Fruit fly (Drosophila melanogaster) whole organism, embryonic: Measurements from ENCODE around the gene Tcs6.

ENCODE experiments used
- C15 ChIP-seq: fragments of 200-800 bp; sonication (Bioruptor generic); IDR thresholded peaks from 3 replicates; pipeline ENCODE4 v1.3.6; 2022; ENCODE audit warnings: missing biosample characterization, missing genetic modification characterization
- CG1024 ChIP-seq: fragments of 200-800 bp; sonication (Bioruptor generic); IDR thresholded peaks from 2 replicates; pipeline ENCODE4 v1.3.6; 2022; ENCODE audit warnings: missing biosample characterization, missing genetic modification characterization
- CG10431 ChIP-seq: fragments of 200-800 bp; sonication (Bioruptor generic); optimal IDR thresholded peaks from 3 replicates; lab custom pipeline; 2018; ENCODE audit warnings: missing biosample characterization, mild to moderate bottlenecking, missing genetic modification characterization
- CG10654 ChIP-seq: fragments of 200-800 bp; sonication (Bioruptor generic); optimal IDR thresholded peaks from 2 replicates; lab custom pipeline; 2016; ENCODE audit warnings: missing biosample characterization, missing genetic modification characterization
- CG10979 ChIP-seq: fragments of 200-800 bp; sonication (Bioruptor generic); optimal IDR thresholded peaks from 2 replicates; lab custom pipeline; 2018; ENCODE audit warnings: missing biosample characterization, mild to moderate bottlenecking, missing genetic modification characterization, moderate library complexity
- CG11723 ChIP-seq: fragments of 200-800 bp; sonication (Bioruptor generic); optimal IDR thresholded peaks from 2 replicates; lab custom pipeline; 2017; ENCODE audit warnings: missing biosample characterization, mild to moderate bottlenecking, missing genetic modification characterization
- CG12219 ChIP-seq: fragments of 200-800 bp; sonication (Bioruptor generic); optimal IDR thresholded peaks from 3 replicates; lab custom pipeline; 2018; ENCODE audit warnings: missing biosample characterization, mild to moderate bottlenecking, missing genetic modification characterization
- CG12942 ChIP-seq: fragments of 200-800 bp; sonication (Bioruptor generic); optimal IDR thresholded peaks from 3 replicates; lab custom pipeline; 2016; ENCODE audit warnings: missing biosample characterization, missing genetic modification characterization
- CG1602 ChIP-seq: fragments of 200-800 bp; sonication (Bioruptor generic); optimal IDR thresholded peaks from 3 replicates; lab custom pipeline; 2016; ENCODE audit warnings: missing biosample characterization, missing genetic modification characterization
- CG17568 ChIP-seq: fragments of 200-800 bp; sonication (Bioruptor generic); optimal IDR thresholded peaks from 2 replicates; lab custom pipeline; 2018; ENCODE audit warnings: missing biosample characterization, mild to moderate bottlenecking, missing genetic modification characterization, moderate library complexity
- CG18476 ChIP-seq: fragments of 200-800 bp; sonication (Bioruptor generic); optimal IDR thresholded peaks from 2 replicates; lab custom pipeline; 2016; ENCODE audit warnings: missing biosample characterization, mild to moderate bottlenecking, missing genetic modification characterization
- CG2712 ChIP-seq: fragments of 200-800 bp; optimal IDR thresholded peaks from 3 replicates; lab custom pipeline; 2019; ENCODE audit warnings: missing biosample characterization, mild to moderate bottlenecking, missing genetic modification characterization, moderate library complexity
- CG30020 ChIP-seq: fragments of 200-800 bp; optimal IDR thresholded peaks from 2 replicates; lab custom pipeline; 2019; ENCODE audit warnings: missing biosample characterization, mild to moderate bottlenecking, missing genetic modification characterization, moderate library complexity
- CG32767 ChIP-seq: fragments of 200-800 bp; sonication (Bioruptor generic); IDR thresholded peaks from 2 replicates; pipeline ENCODE4 v1.3.6; 2022; ENCODE audit warnings: missing biosample characterization, missing genetic modification characterization
- CG34224 ChIP-seq: fragments of 200-800 bp; sonication (Bioruptor generic); IDR thresholded peaks from 3 replicates; pipeline ENCODE4 v1.3.6; 2022; ENCODE audit warnings: missing biosample characterization, missing genetic modification characterization; ENCODE audit not compliant: partially characterized antibody
- CG42726 ChIP-seq: fragments of 200-800 bp; sonication (Bioruptor generic); IDR thresholded peaks from 2 replicates; pipeline ENCODE4 v1.3.6; 2022; ENCODE audit warnings: missing biosample characterization, missing genetic modification characterization; ENCODE audit not compliant: partially characterized antibody
- CG4328 ChIP-seq: fragments of 200-800 bp; sonication (Bioruptor generic); optimal IDR thresholded peaks from 3 replicates; lab custom pipeline; 2017; ENCODE audit warnings: missing biosample characterization, missing genetic modification reagents, missing genetic modification characterization
- CG7556 ChIP-seq: fragments of 200-800 bp; sonication (Bioruptor generic); optimal IDR thresholded peaks from 2 replicates; lab custom pipeline; 2017; ENCODE audit warnings: missing biosample characterization, mild to moderate bottlenecking, missing genetic modification characterization
- CG8388 ChIP-seq: fragments of 200-800 bp; sonication (Bioruptor generic); optimal IDR thresholded peaks from 2 replicates; lab custom pipeline; 2019; ENCODE audit warnings: missing biosample characterization, mild to moderate bottlenecking, missing genetic modification characterization, moderate library complexity
- CG9215 ChIP-seq: fragments of 200-800 bp; sonication (Bioruptor generic); IDR thresholded peaks from 2 replicates; pipeline ENCODE4 v1.3.6; 2022; ENCODE audit warnings: missing biosample characterization, missing genetic modification characterization
- CoRest ChIP-seq: fragments of 200-800 bp; sonication (Bioruptor generic); optimal IDR thresholded peaks from 3 replicates; lab custom pipeline; 2018; ENCODE audit warnings: missing biosample characterization, mild to moderate bottlenecking, missing genetic modification characterization, moderate library complexity
- Dek ChIP-seq: fragments of 200-800 bp; sonication (Bioruptor generic); optimal IDR thresholded peaks from 3 replicates; lab custom pipeline; 2019; ENCODE audit warnings: missing biosample characterization, mild to moderate bottlenecking, missing genetic modification characterization, moderate library complexity
- Dll ChIP-seq: fragments of 200-800 bp; sonication (Bioruptor generic); IDR thresholded peaks from 4 replicates; pipeline ENCODE4 v1.3.6; 2022; ENCODE audit warnings: missing biosample characterization, missing genetic modification characterization; ENCODE audit not compliant: partially characterized antibody
- Drgx ChIP-seq: fragments of 200-800 bp; sonication (Bioruptor generic); IDR thresholded peaks from 2 replicates; pipeline ENCODE4 v1.3.6; 2022; ENCODE audit warnings: missing biosample characterization, missing genetic modification characterization
- Elba2 ChIP-seq: fragments of 200-800 bp; sonication (Bioruptor generic); optimal IDR thresholded peaks from 3 replicates; lab custom pipeline; 2016; ENCODE audit warnings: missing biosample characterization, missing genetic modification characterization
- Ets65A ChIP-seq: fragments of 200-800 bp; sonication (Bioruptor generic); peaks from one replicate; lab custom pipeline; 2016; ENCODE audit warnings: missing biosample characterization, missing genetic modification characterization
- Ets97D ChIP-seq: fragments of 200-800 bp; sonication (Bioruptor generic); optimal IDR thresholded peaks from 3 replicates; lab custom pipeline; 2016; ENCODE audit warnings: missing biosample characterization, missing genetic modification characterization
- Fer2 ChIP-seq: fragments of 200-800 bp; sonication (Bioruptor generic); optimal IDR thresholded peaks from 2 replicates; lab custom pipeline; 2018; ENCODE audit warnings: missing biosample characterization, mild to moderate bottlenecking, missing genetic modification characterization, moderate library complexity
- HLH4C ChIP-seq: fragments of 200-800 bp; sonication (Bioruptor generic); IDR thresholded peaks from 3 replicates; pipeline ENCODE4 v1.3.6; 2022; ENCODE audit warnings: missing biosample characterization, missing genetic modification characterization; ENCODE audit not compliant: partially characterized antibody
- Nf-YC ChIP-seq: fragments of 200-800 bp; optimal IDR thresholded peaks from 3 replicates; lab custom pipeline; 2019; ENCODE audit warnings: missing biosample characterization, mild to moderate bottlenecking, missing genetic modification characterization, moderate library complexity
- Ssrp ChIP-seq: fragments of 200-800 bp; sonication (Bioruptor generic); optimal IDR thresholded peaks from 2 replicates; lab custom pipeline; 2018; ENCODE audit warnings: missing biosample characterization, mild to moderate bottlenecking, missing genetic modification characterization, moderate library complexity
- TFAM ChIP-seq: fragments of 200-800 bp; sonication (Bioruptor generic); optimal IDR thresholded peaks from 2 replicates; lab custom pipeline; 2017; ENCODE audit warnings: missing biosample characterization, missing genetic modification characterization, inconsistent platforms
- ato ChIP-seq: fragments of 200-800 bp; sonication (Bioruptor generic); IDR thresholded peaks from 2 replicates; pipeline ENCODE4 v1.3.6; 2022; ENCODE audit warnings: missing biosample characterization, missing genetic modification characterization; ENCODE audit not compliant: partially characterized antibody
- dan ChIP-seq: fragments of 200-800 bp; sonication (Bioruptor generic); IDR thresholded peaks from 2 replicates; pipeline ENCODE4 v1.3.6; 2022; ENCODE audit warnings: missing biosample characterization, missing genetic modification characterization
- gsb-n ChIP-seq: fragments of 200-800 bp; sonication (Bioruptor generic); optimal IDR thresholded peaks from 3 replicates; lab custom pipeline; 2018; ENCODE audit warnings: missing biosample characterization, mild to moderate bottlenecking, missing genetic modification characterization
- gt ChIP-seq: fragments of 200-800 bp; sonication (Bioruptor generic); IDR thresholded peaks from 2 replicates; pipeline ENCODE4 v1.3.6; 2022; ENCODE audit warnings: missing biosample characterization, missing genetic modification characterization
- insv ChIP-seq, 2 experiments: fragments of 200-800 bp; sonication (Bioruptor generic); optimal IDR thresholded peaks; 3 replicates each; lab custom pipeline; 2016 to 2018; ENCODE audit warnings: missing biosample characterization in 2 of 2, missing genetic modification characterization in 2 of 2
- inv ChIP-seq: fragments of 200-800 bp; sonication (Bioruptor generic); IDR thresholded peaks from 2 replicates; pipeline ENCODE4 v1.3.6; 2022; ENCODE audit warnings: missing biosample characterization, missing genetic modification characterization; ENCODE audit not compliant: partially characterized antibody
- jing ChIP-seq: fragments of 200-800 bp; sonication (Bioruptor generic); optimal IDR thresholded peaks from 2 replicates; lab custom pipeline; 2018; ENCODE audit warnings: missing biosample characterization, mild to moderate bottlenecking, missing genetic modification characterization
- kah ChIP-seq: fragments of 200-800 bp; sonication (Bioruptor generic); optimal IDR thresholded peaks from 2 replicates; lab custom pipeline; 2018; ENCODE audit warnings: missing biosample characterization, mild to moderate bottlenecking, missing genetic modification characterization
- nmo ChIP-seq: fragments of 200-800 bp; sonication (Bioruptor generic); optimal IDR thresholded peaks from 2 replicates; lab custom pipeline; 2018; ENCODE audit warnings: missing biosample characterization, mild to moderate bottlenecking, missing genetic modification characterization, moderate library complexity
- otp ChIP-seq: fragments of 200-800 bp; sonication (Bioruptor generic); IDR thresholded peaks from 3 replicates; pipeline ENCODE4, ENCODE4 v1.3.6; 2022; ENCODE audit warnings: missing biosample characterization, missing genetic modification characterization
- pnt ChIP-seq: fragments of 200-800 bp; sonication (Bioruptor generic); optimal IDR thresholded peaks from 3 replicates; lab custom pipeline; 2016; ENCODE audit warnings: missing biosample characterization, missing genetic modification characterization
- ranshi ChIP-seq: fragments of 200-800 bp; sonication (Bioruptor generic); IDR thresholded peaks from 2 replicates; pipeline ENCODE4 v1.3.6; 2022; ENCODE audit warnings: missing biosample characterization, missing genetic modification characterization
- z ChIP-seq: fragments of 200-800 bp; sonication (Bioruptor generic); IDR thresholded peaks from 3 replicates; pipeline ENCODE4 v1.3.6; 2022; ENCODE audit warnings: missing biosample characterization, missing genetic modification characterization

Tcs6 gene

DNA sequence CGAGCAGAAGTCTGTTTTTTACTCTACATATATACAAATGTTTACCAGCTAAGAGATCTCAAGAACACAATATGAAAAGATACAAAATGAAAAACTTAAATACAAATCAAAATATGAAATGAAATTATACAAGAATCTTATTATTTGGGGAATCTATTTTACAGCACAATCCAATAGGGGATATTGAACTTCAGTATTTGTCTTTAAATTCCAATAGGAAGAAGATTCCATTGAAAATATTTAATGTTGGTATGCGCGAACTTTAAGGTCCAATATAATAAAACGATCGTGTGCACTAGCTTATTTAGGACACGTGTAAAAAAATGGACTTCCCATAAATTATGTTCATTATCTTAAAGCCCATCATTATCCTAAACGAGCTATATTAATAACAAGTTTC, 20.1 kb downstream of the Tcs6 start:
- TF ChIP-seq CG12942 (GFP tag; lab: Kevin White, UChicago), result no peak
- TF ChIP-seq CG2712 (tag; lab: Kevin White, UChicago), result no peak
- TF ChIP-seq insv (GFP tag; optimal IDR thresholded peaks at IDR 0.05; lab: Kevin White, UChicago), result peak in 1 of 2 experiments; percentile 51
- no peak for TF ChIP-seq CG32767 (GFP tag; lab: Robert Waterston, UW)
- TF ChIP-seq CG30020 (tag; lab: Kevin White, UChicago), result no peak
- TF ChIP-seq Nf-YC (tag; lab: Kevin White, UChicago), result no peak
- no peak for TF ChIP-seq CG10979 (tag; lab: Kevin White, UChicago)
- peak; percentile 75 for TF ChIP-seq Elba2 (GFP tag; lab: Kevin White, UChicago)
- TF ChIP-seq C15 (GFP tag; lab: Robert Waterston, UW), result no peak

DNA sequence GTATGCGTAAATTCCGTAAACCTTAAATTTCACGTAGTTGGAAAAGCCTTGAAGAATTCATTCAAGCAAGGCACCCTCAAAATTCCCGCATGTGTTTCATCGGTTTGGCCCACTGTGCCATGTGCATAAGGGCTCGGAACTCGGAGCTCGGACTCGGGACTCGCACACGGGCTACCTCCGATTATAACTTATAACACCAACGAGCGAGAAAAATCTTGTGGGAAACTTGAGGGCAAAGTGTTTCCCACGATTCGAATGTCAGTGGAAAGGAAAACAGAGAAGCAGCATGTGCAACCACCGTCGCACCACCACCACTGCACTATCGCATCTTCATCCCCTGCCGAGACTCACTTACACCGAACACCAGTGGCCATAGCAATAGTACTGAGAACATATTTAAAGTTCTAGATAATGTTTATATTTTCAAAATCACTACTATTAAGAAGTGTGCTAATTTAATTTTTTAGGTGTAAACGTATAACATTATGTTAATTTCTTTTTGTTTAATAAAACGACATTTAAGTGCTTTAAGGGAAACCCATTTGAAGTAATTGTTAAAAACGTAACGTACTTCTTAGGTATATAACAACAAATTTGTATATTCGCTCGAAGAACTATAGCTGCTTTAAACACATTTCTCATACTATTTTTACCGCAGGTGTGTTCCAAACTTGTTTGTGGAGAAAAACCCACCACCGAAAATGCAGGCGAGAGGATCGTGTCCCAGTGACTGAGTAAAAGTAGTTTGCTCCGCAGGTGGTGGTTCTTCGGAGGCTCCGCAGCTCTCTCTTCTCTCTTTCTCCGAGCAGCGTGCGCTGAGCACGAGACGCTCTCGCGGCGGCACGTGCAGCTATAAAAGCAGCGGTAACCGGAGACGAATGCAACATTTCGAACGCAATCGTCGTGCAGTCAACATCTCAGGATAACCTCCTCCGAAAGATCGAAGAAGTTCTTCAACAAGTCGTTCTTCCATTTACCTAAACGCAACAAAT, 21.6 kb downstream of the Tcs6 start:
- TF ChIP-seq CG34224 (GFP tag; lab: Robert Waterston, UW) (no peak), CG18476 (GFP tag; lab: Kevin White, UChicago) (peak; percentile 87), Ets97D (GFP tag; lab: Kevin White, UChicago) (peak; percentile 40), CG1602 (GFP tag; lab: Kevin White, UChicago) (peak; percentile 89), kah (GFP tag; lab: Kevin White, UChicago) (peak; percentile 95), ato (no peak; the same call in 1 of the 2 replicates), Fer2 (tag; lab: Kevin White, UChicago) (peak; percentile 45), nmo (GFP tag; lab: Kevin White, UChicago) (peak; percentile 98), CG12219 (GFP tag; lab: Kevin White, UChicago) (peak; percentile 87), TFAM (GFP tag; lab: Kevin White, UChicago) (peak; percentile 75), CG2712 (tag; lab: Kevin White, UChicago) (peak; percentile 98), CG9215 (GFP tag; lab: Robert Waterston, UW) (peak; percentile 21; the same call in 1 of the 2 replicates), otp (GFP tag; lab: Robert Waterston, UW) (peak; percentile 52; the same call in 1 of the 3 replicates), Dek (tag; lab: Kevin White, UChicago) (peak; percentile 57), ranshi (peak; percentile 39; the same call in 1 of the 2 replicates), CoRest (tag; lab: Kevin White, UChicago) (peak; percentile 96), dan (GFP tag; lab: Robert Waterston, UW) (peak; percentile 52; the same call in 1 of the 2 replicates), Ssrp (peak; percentile 96), gt (GFP tag; lab: Robert Waterston, UW) (peak; percentile 63; the same call in 1 of the 2 replicates), CG11723 (GFP tag; lab: Kevin White, UChicago) (peak; percentile 89), Dll (GFP tag; lab: Robert Waterston, UW) (no peak), CG1024 (GFP tag; lab: Robert Waterston, UW) (peak; percentile 15; the same call in 1 of the 2 replicates), CG10431 (GFP tag; lab: Kevin White, UChicago) (peak; percentile 92), CG7556 (GFP tag; lab: Kevin White, UChicago) (peak; percentile 97), CG42726 (no peak), Drgx (GFP tag; lab: Robert Waterston, UW) (peak; percentile 25; the same call in 1 of the 2 replicates), CG8388 (GFP tag; lab: Kevin White, UChicago) (peak; percentile 95), jing (GFP tag; lab: Kevin White, UChicago) (peak; percentile 55), CG4328 (peak; percentile 89), Ets65A (GFP tag; lab: Kevin White, UChicago) (peak; percentile 90), CG10654 (GFP tag; lab: Kevin White, UChicago) (peak; percentile 53), z (peak; percentile 35; the same call in 1 of the 3 replicates), pnt (peak; percentile 74), inv (GFP tag; lab: Robert Waterston, UW) (no peak), gsb-n (tag; lab: Kevin White, UChicago) (peak; percentile 97), HLH4C (GFP tag; lab: Robert Waterston, UW) (no peak), CG17568 (peak; percentile 82)
